Fruit fly (Drosophila melanogaster) whole organism, prepupa: ENCODE data around the gene H.

Experiments
- Blimp-1 ChIP-seq: fragments of 200-800 bp; sonication (Bioruptor generic); optimal IDR thresholded peaks from 3 replicates; lab custom pipeline; 2017; ENCODE audit warnings: missing biosample characterization, missing genetic modification characterization, mild to moderate bottlenecking, moderate library complexity, missing genetic modification reagents
- CG10631 ChIP-seq: fragments of 200-800 bp; sonication (Bioruptor generic); optimal IDR thresholded peaks from 2 replicates; lab custom pipeline; 2016; ENCODE audit warnings: missing biosample characterization, missing genetic modification characterization
- CG10669 ChIP-seq: fragments of 200-800 bp; sonication (Bioruptor generic); optimal IDR thresholded peaks from 3 replicates; lab custom pipeline; 2018; ENCODE audit warnings: missing biosample characterization, mild to moderate bottlenecking, missing genetic modification characterization, moderate library complexity
- CG11294 ChIP-seq: fragments of 200-800 bp; sonication (Bioruptor generic); IDR thresholded peaks from 2 replicates; pipeline ENCODE4 v1.3.6; 2022; ENCODE audit warnings: missing biosample characterization, missing genetic modification characterization
- CG11762 ChIP-seq: fragments of 200-800 bp; sonication (Bioruptor generic); optimal IDR thresholded peaks from 3 replicates; lab custom pipeline; 2016; ENCODE audit warnings: missing biosample characterization, missing genetic modification characterization; ENCODE audit not compliant: insufficient read depth
- CG11902 ChIP-seq: fragments of 200-800 bp; sonication (Bioruptor generic); optimal IDR thresholded peaks from 3 replicates; lab custom pipeline; 2016; ENCODE audit warnings: missing biosample characterization, missing genetic modification characterization
- CG1621 ChIP-seq: fragments of 200-800 bp; sonication (Bioruptor generic); optimal IDR thresholded peaks from 3 replicates; lab custom pipeline; 2018; ENCODE audit warnings: missing biosample characterization, mild to moderate bottlenecking, missing genetic modification characterization
- CG16779 ChIP-seq: fragments of 200-800 bp; sonication (Bioruptor generic); optimal IDR thresholded peaks from 3 replicates; lab custom pipeline; 2017; ENCODE audit warnings: missing biosample characterization, mild to moderate bottlenecking, missing genetic modification characterization
- CG3032 ChIP-seq: fragments of 200-800 bp; optimal IDR thresholded peaks from 2 replicates; lab custom pipeline; 2019; ENCODE audit warnings: missing biosample characterization, mild to moderate bottlenecking, missing genetic modification characterization, moderate library complexity
- CG31627 ChIP-seq: fragments of 200-800 bp; sonication (Bioruptor generic); optimal IDR thresholded peaks from 3 replicates; lab custom pipeline; 2016; ENCODE audit warnings: missing biosample characterization, missing genetic modification characterization
- CG32006 ChIP-seq: fragments of 200-800 bp; sonication (Bioruptor generic); optimal IDR thresholded peaks from 3 replicates; lab custom pipeline; 2017; ENCODE audit warnings: missing biosample characterization, mild to moderate bottlenecking, missing genetic modification characterization
- CG3919 ChIP-seq: fragments of 200-800 bp; sonication (Bioruptor generic); optimal IDR thresholded peaks from 3 replicates; lab custom pipeline; 2016; ENCODE audit warnings: missing biosample characterization, missing genetic modification characterization
- CG6276 ChIP-seq: fragments of 200-800 bp; sonication (Bioruptor generic); optimal IDR thresholded peaks from 2 replicates; lab custom pipeline; 2017; ENCODE audit warnings: missing biosample characterization, mild to moderate bottlenecking, missing genetic modification characterization
- CG7368 ChIP-seq: fragments of 200-800 bp; sonication (Bioruptor generic); optimal IDR thresholded peaks from 3 replicates; lab custom pipeline; 2016; ENCODE audit warnings: missing biosample characterization, missing genetic modification characterization
- CG8119 ChIP-seq: fragments of 200-800 bp; sonication (Bioruptor generic); IDR thresholded peaks from 3 replicates; pipeline ENCODE4 v1.3.6; 2022; ENCODE audit warnings: missing biosample characterization, missing genetic modification characterization
- CG8319 ChIP-seq: fragments of 200-800 bp; sonication (Bioruptor generic); optimal IDR thresholded peaks from 3 replicates; lab custom pipeline; 2016; ENCODE audit warnings: missing biosample characterization, missing genetic modification characterization
- CG8632 ChIP-seq: fragments of 200-800 bp; sonication (Bioruptor generic); optimal IDR thresholded peaks from 3 replicates; lab custom pipeline; 2016; ENCODE audit warnings: missing biosample characterization, missing genetic modification characterization
- Eip75B ChIP-seq: fragments of 200-800 bp; sonication (Bioruptor generic); optimal IDR thresholded peaks from 3 replicates; lab custom pipeline; 2016; ENCODE audit warnings: missing biosample characterization, missing genetic modification characterization
- Eip78C ChIP-seq: fragments of 200-800 bp; sonication (Bioruptor generic); peaks from one replicate; lab custom pipeline; 2016; ENCODE audit warnings: missing biosample characterization, missing genetic modification characterization
- Ets21C ChIP-seq: fragments of 200-800 bp; sonication (Bioruptor generic); optimal IDR thresholded peaks from 3 replicates; lab custom pipeline; 2016; ENCODE audit warnings: missing biosample characterization, missing genetic modification characterization
- Ets96B ChIP-seq: fragments of 200-800 bp; optimal IDR thresholded peaks from 2 replicates; lab custom pipeline; 2019; ENCODE audit warnings: missing biosample characterization, mild to moderate bottlenecking, missing genetic modification characterization, moderate library complexity
- Hr38 ChIP-seq: sonication (Bioruptor generic); optimal IDR thresholded peaks from 2 replicates; lab custom pipeline; 2016; ENCODE audit warnings: missing biosample characterization, missing genetic modification characterization
- Hr39 ChIP-seq: fragments of 200-800 bp; sonication (Bioruptor generic); optimal IDR thresholded peaks from 2 replicates; lab custom pipeline; 2016; ENCODE audit warnings: missing biosample characterization, missing genetic modification characterization
- Hr4 ChIP-seq: fragments of 200-800 bp; sonication (Bioruptor generic); optimal IDR thresholded peaks from 3 replicates; lab custom pipeline; 2016; ENCODE audit warnings: missing biosample characterization, missing genetic modification characterization
- Lpt ChIP-seq: fragments of 200-800 bp; sonication (Bioruptor generic); optimal IDR thresholded peaks from 3 replicates; lab custom pipeline; 2016; ENCODE audit warnings: missing biosample characterization, missing genetic modification characterization
- Met ChIP-seq: fragments of 200-800 bp; sonication (Bioruptor generic); optimal IDR thresholded peaks from 3 replicates; lab custom pipeline; 2016; ENCODE audit warnings: missing biosample characterization, missing genetic modification characterization
- OdsH ChIP-seq: fragments of 200-800 bp; sonication (Bioruptor generic); optimal IDR thresholded peaks from 3 replicates; lab custom pipeline; 2016; ENCODE audit warnings: missing biosample characterization, missing genetic modification characterization
- Smox ChIP-seq: fragments of 200-800 bp; sonication (Bioruptor generic); optimal IDR thresholded peaks from 3 replicates; lab custom pipeline; 2016; ENCODE audit warnings: missing biosample characterization, missing genetic modification characterization
- Sox102F ChIP-seq: fragments of 200-800 bp; sonication (Bioruptor generic); optimal IDR thresholded peaks from 2 replicates; lab custom pipeline; 2016; ENCODE audit warnings: missing biosample characterization, mild to moderate bottlenecking, missing genetic modification characterization
- Sox15 ChIP-seq: fragments of 200-800 bp; sonication (Bioruptor generic); optimal IDR thresholded peaks from 3 replicates; lab custom pipeline; 2016; ENCODE audit warnings: missing biosample characterization, missing genetic modification characterization
- achi ChIP-seq: fragments of 200-800 bp; sonication (Bioruptor generic); optimal IDR thresholded peaks from 3 replicates; lab custom pipeline; 2016; ENCODE audit warnings: missing biosample characterization, missing genetic modification characterization
- acj6 ChIP-seq: fragments of 200-800 bp; sonication (Bioruptor generic); optimal IDR thresholded peaks from 3 replicates; lab custom pipeline; 2016; ENCODE audit warnings: missing biosample characterization, missing genetic modification characterization
- cyc ChIP-seq: fragments of 200-800 bp; sonication (Bioruptor generic); optimal IDR thresholded peaks from 3 replicates; lab custom pipeline; 2016; ENCODE audit warnings: missing biosample characterization, missing genetic modification characterization
- dac ChIP-seq: fragments of 200-800 bp; sonication (Bioruptor generic); optimal IDR thresholded peaks from 2 replicates; lab custom pipeline; 2017; ENCODE audit warnings: missing biosample characterization, mild to moderate bottlenecking, missing genetic modification characterization
- eg ChIP-seq: fragments of 200-800 bp; sonication (Bioruptor generic); IDR thresholded peaks from 3 replicates; pipeline ENCODE4 v1.3.6; 2022; ENCODE audit warnings: missing biosample characterization, missing genetic modification characterization
- esn ChIP-seq: fragments of 200-800 bp; sonication (Bioruptor generic); optimal IDR thresholded peaks from 2 replicates; lab custom pipeline; 2016; ENCODE audit warnings: missing biosample characterization, mild to moderate bottlenecking, missing genetic modification characterization, moderate library complexity
- fd59A ChIP-seq: fragments of 200-800 bp; sonication (Bioruptor generic); optimal IDR thresholded peaks from 2 replicates; lab custom pipeline; 2017; ENCODE audit warnings: missing biosample characterization, mild to moderate bottlenecking, missing genetic modification characterization, missing genetic modification reagents
- fd85E ChIP-seq: fragments of 200-800 bp; sonication (Bioruptor generic); optimal IDR thresholded peaks from 3 replicates; lab custom pipeline; 2016; ENCODE audit warnings: missing biosample characterization, missing genetic modification characterization
- fkh ChIP-seq: fragments of 200-800 bp; sonication (Bioruptor generic); optimal IDR thresholded peaks from 3 replicates; lab custom pipeline; 2017; ENCODE audit warnings: missing biosample characterization, mild to moderate bottlenecking, missing genetic modification characterization, moderate library complexity
- lz ChIP-seq: fragments of 200-800 bp; sonication (Bioruptor generic); optimal IDR thresholded peaks from 3 replicates; lab custom pipeline; 2016; ENCODE audit warnings: missing biosample characterization, missing genetic modification characterization
- pdm3 ChIP-seq: fragments of 200-800 bp; sonication (Bioruptor generic); optimal IDR thresholded peaks from 3 replicates; lab custom pipeline; 2016; ENCODE audit warnings: missing biosample characterization, missing genetic modification characterization
- salr ChIP-seq, 2 experiments: fragments of 200-800 bp; sonication (Bioruptor generic); optimal IDR thresholded peaks; 3 replicates each; lab custom pipeline; 2016 to 2018; ENCODE audit warnings: missing biosample characterization in 2 of 2, missing genetic modification characterization in 2 of 2, mild to moderate bottlenecking in 1 of 2
- ss ChIP-seq, 2 experiments: fragments of 200-800 bp; sonication (Bioruptor generic); optimal IDR thresholded peaks; 2 replicates in 1 of 2; 3 replicates in 1 of 2; lab custom pipeline; 2017 to 2018; ENCODE audit warnings: mild to moderate bottlenecking in 2 of 2, missing biosample characterization in 2 of 2, missing genetic modification characterization in 2 of 2, moderate library complexity in 1 of 2
- svp ChIP-seq: fragments of 200-800 bp; sonication (Bioruptor generic); peaks from one replicate; lab custom pipeline; 2016; ENCODE audit warnings: missing biosample characterization, missing genetic modification characterization
- topi ChIP-seq: fragments of 200-800 bp; sonication (Bioruptor generic); optimal IDR thresholded peaks from 3 replicates; lab custom pipeline; 2016; ENCODE audit warnings: missing biosample characterization, missing genetic modification characterization
- vri ChIP-seq: fragments of 200-800 bp; sonication (Bioruptor generic); optimal IDR thresholded peaks from 3 replicates; lab custom pipeline; 2016; ENCODE audit warnings: missing biosample characterization, mild to moderate bottlenecking, missing genetic modification characterization

The H gene

DNA sequence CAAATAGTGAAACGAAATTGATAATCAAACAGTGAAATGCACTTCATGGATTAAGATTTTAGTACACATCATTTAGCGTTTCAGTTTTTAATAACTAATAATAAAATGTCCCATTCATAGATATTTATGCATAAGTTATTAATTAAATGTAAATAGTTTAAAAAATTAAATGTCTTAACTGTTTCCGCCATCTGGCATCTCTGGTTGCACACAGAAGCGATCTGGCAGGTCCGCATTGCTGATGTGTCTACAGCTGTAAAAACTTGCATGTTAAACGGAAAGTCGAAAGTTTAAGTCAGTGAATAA is 33.3 kb upstream of the H start, which contains the start of gene Srp72 (continued):
- TF ChIP-seq achi (GFP tag; lab: Kevin White, UChicago) (peak; percentile 56), OdsH (GFP tag; lab: Kevin White, UChicago) (peak; percentile 54), CG11902 (GFP tag; lab: Kevin White, UChicago) (peak; percentile 46), CG1621 (tag; lab: Kevin White, UChicago) (no peak), Lpt (GFP tag; lab: Kevin White, UChicago) (peak; percentile 35), CG8119 (peak; percentile 58; the same call in 1 of the 3 replicates), Sox102F (GFP tag; lab: Kevin White, UChicago) (peak; percentile 20), fd59A (GFP tag; lab: Kevin White, UChicago) (no peak), Hr38 (no peak), fd85E (no peak), acj6 (GFP tag; lab: Kevin White, UChicago) (peak; percentile 58), Eip75B (GFP tag; lab: Kevin White, UChicago) (peak; percentile 40), CG16779 (tag; lab: Kevin White, UChicago) (no peak), Met (peak; percentile 55), topi (peak; percentile 45), vri (no peak), svp (GFP tag; lab: Kevin White, UChicago) (peak; percentile 81), cyc (peak; percentile 31)

DNA sequence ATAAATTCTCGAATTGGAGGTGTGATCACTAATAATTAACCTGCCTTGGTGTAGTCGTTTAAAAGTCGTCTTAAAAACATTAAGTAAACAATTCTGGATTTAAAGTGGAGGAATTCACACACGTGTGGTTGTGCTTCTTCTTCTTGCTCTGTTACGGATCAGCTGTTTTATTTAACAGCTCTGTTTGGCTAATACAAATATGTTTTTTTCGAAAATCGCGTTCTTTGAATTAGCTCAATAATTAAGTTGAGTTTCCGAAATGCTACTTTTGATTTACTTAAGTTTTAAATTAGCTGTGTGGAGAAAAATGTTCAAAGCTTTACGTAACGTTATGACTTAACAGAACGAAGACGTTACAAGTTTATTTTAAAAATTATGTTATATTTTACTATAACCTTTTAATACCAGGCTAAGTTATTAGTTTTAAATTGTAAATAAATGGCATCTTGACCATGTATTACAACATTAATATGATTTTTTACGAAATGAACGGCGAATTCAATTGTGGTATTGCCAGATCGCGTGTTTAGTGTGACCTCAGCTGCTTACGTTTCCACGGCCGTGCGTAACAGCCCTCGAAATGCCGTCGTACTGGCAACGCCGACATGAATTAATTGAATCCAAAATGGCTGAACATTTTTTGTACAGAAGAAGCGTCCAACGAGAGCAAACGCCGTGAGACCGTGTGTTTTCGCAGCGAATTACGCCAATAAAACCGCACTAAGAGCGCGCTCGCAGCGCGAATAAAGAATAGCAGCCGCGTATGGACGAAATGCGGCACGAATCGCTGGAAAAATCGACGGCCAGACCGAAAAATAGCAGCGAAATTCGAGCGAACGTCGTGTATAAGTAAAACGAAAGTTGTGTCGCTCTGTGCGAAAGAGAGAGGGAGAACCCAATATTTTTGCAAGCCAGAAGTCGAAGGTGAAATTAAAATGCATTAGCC is 28.9 kb upstream of the H start, which contains the start of the genes Pus1 and bon:
Gene Pus1 (minus strand): TSS at position 155 of the 946 bp plus-strand sequence.
Gene bon (plus strand): TSS at position 623 of the 946 bp plus-strand sequence.
- peak; percentile 12 for TF ChIP-seq acj6 (GFP tag; lab: Kevin White, UChicago)
- TF ChIP-seq CG3919 (GFP tag; lab: Kevin White, UChicago), result peak; percentile 19
- TF ChIP-seq Smox, result peak; percentile 16
- no peak for TF ChIP-seq Hr4
- TF ChIP-seq CG3032 (tag; lab: Kevin White, UChicago), result peak; percentile 33
- no peak for TF ChIP-seq CG10669 (GFP tag; lab: Kevin White, UChicago)
- no peak for TF ChIP-seq dac (GFP tag; lab: Kevin White, UChicago)
- TF ChIP-seq fd59A (GFP tag; lab: Kevin White, UChicago), result no peak
- TF ChIP-seq CG7368 (GFP tag; lab: Kevin White, UChicago), result no peak
- no peak for TF ChIP-seq CG8119
- TF ChIP-seq Hr38, result no peak
- no peak for TF ChIP-seq Sox15 (GFP tag; lab: Kevin White, UChicago)
- 0 out of 3 replicates have a peak, but pooled peaks have one; percentile 14 for TF ChIP-seq eg
- TF ChIP-seq Eip78C (GFP tag; lab: Kevin White, UChicago), result peak; percentile 65
- peak; percentile 30 for TF ChIP-seq CG31627
- TF ChIP-seq Hr39 (GFP tag; lab: Kevin White, UChicago), result peak; percentile 26
- peak; percentile 12 for TF ChIP-seq pdm3
- peak; percentile 58 for TF ChIP-seq CG1621 (tag; lab: Kevin White, UChicago)
- TF ChIP-seq Sox102F (GFP tag; lab: Kevin White, UChicago), result peak; percentile 24
- TF ChIP-seq svp (GFP tag; lab: Kevin White, UChicago), result peak; percentile 73
- TF ChIP-seq CG8632 (GFP tag; lab: Kevin White, UChicago), result no peak
- TF ChIP-seq CG6276 (GFP tag; lab: Kevin White, UChicago), result no peak
- TF ChIP-seq CG11762 (GFP tag; lab: Kevin White, UChicago), result no peak
- no peak for TF ChIP-seq vri
- no peak for TF ChIP-seq Ets21C (GFP tag; lab: Kevin White, UChicago)
- TF ChIP-seq cyc, result peak; percentile 27
- no peak for TF ChIP-seq Met
- TF ChIP-seq achi (GFP tag; lab: Kevin White, UChicago), result no peak
- TF ChIP-seq esn, result peak; percentile 36
- TF ChIP-seq OdsH (GFP tag; lab: Kevin White, UChicago), result no peak
- TF ChIP-seq CG8319 (GFP tag; lab: Kevin White, UChicago), result no peak
- TF ChIP-seq lz, result peak; percentile 53
- peak; percentile 3 for TF ChIP-seq topi
- TF ChIP-seq CG11294, result no peak
- TF ChIP-seq ss (GFP tag; optimal IDR thresholded peaks at IDR 0.05; lab: Kevin White, UChicago), result peak in 1 of 2 experiments; percentile 6
- peak; percentile 46 for TF ChIP-seq Blimp-1 (GFP tag; lab: Kevin White, UChicago)
- peak; percentile 57 for TF ChIP-seq fkh (GFP tag; lab: Kevin White, UChicago)
- no peak for TF ChIP-seq Lpt (GFP tag; lab: Kevin White, UChicago)
- no peak for TF ChIP-seq fd85E
- TF ChIP-seq salr (GFP tag; optimal IDR thresholded peaks at IDR 0.05; lab: Kevin White, UChicago), result no peak
- no peak for TF ChIP-seq Ets96B (tag; lab: Kevin White, UChicago)
- no peak for TF ChIP-seq CG32006
- peak; percentile 1 for TF ChIP-seq Eip75B (GFP tag; lab: Kevin White, UChicago)
- TF ChIP-seq CG10631 (GFP tag; lab: Kevin White, UChicago), result no peak
